Worm (Caenorhabditis elegans) whole organism, late embryonic: ENCODE measurements around the gene mrt-2.
"Not testable (repeated sequence)": the region's sequence is repeated elsewhere in the genome, so short reads cannot be mapped to it uniquely, and the experiment has no call there.

Experiments used
- C38D4.7 ChIP-seq: fragments of 200-800 bp; sonication (Bioruptor generic); optimal IDR thresholded peaks from 2 replicates; lab custom pipeline; 2018; ENCODE audit warnings: mild to moderate bottlenecking, missing genetic modification characterization, moderate library complexity, missing compliant biosample characterization
- F13H6.1 ChIP-seq: sonication (generic microtip); optimal IDR thresholded peaks from 2 replicates; lab custom pipeline; 2016; ENCODE audit warnings: missing genetic modification characterization, missing compliant biosample characterization
- K02D7.2 ChIP-seq: sonication (generic microtip); optimal IDR thresholded peaks from 2 replicates; lab custom pipeline; 2017; ENCODE audit warnings: mild to moderate bottlenecking, missing genetic modification characterization, missing compliant biosample characterization
- T23F11.4 ChIP-seq: fragments of 200-800 bp; sonication (Bioruptor generic); optimal IDR thresholded peaks from 2 replicates; lab custom pipeline; 2018; ENCODE audit warnings: mild to moderate bottlenecking, missing genetic modification characterization, missing compliant biosample characterization
- ceh-14 ChIP-seq: sonication (generic microtip); optimal IDR thresholded peaks from 2 replicates; lab custom pipeline; 2016; ENCODE audit warnings: missing genotype, missing genetic modification characterization, missing compliant biosample characterization
- ceh-18 ChIP-seq: sonication (generic microtip); optimal IDR thresholded peaks from 2 replicates; lab custom pipeline; 2016; ENCODE audit warnings: missing genetic modification characterization, missing compliant biosample characterization
- ceh-19 ChIP-seq: fragments of 200-800 bp; sonication (Bioruptor generic); optimal IDR thresholded peaks from 2 replicates; lab custom pipeline; 2018; ENCODE audit warnings: mild to moderate bottlenecking, missing genetic modification characterization, missing compliant biosample characterization
- ceh-22 ChIP-seq: sonication (generic microtip); optimal IDR thresholded peaks from 2 replicates; lab custom pipeline; 2017; ENCODE audit warnings: missing biosample characterization, missing genetic modification characterization
- ceh-31 ChIP-seq: sonication (generic microtip); optimal IDR thresholded peaks from 2 replicates; lab custom pipeline; 2016; ENCODE audit warnings: missing genetic modification characterization, missing compliant biosample characterization
- ceh-45 ChIP-seq: fragments of 200-800 bp; sonication (Bioruptor generic); IDR thresholded peaks from 2 replicates; pipeline ENCODE4 v1.3.6; 2022; ENCODE audit warnings: missing genetic modification reagents, missing genetic modification characterization, missing compliant biosample characterization
- ceh-48 ChIP-seq: sonication (generic microtip); optimal IDR thresholded peaks from 2 replicates; lab custom pipeline; 2016; ENCODE audit warnings: missing genetic modification characterization, inconsistent platforms, missing compliant biosample characterization
- ceh-6 ChIP-seq: fragments of 200-800 bp; sonication (Bioruptor generic); optimal IDR thresholded peaks from 2 replicates; lab custom pipeline; 2018; ENCODE audit warnings: mild to moderate bottlenecking, missing genetic modification characterization, missing compliant biosample characterization
- che-1 ChIP-seq: sonication (generic microtip); optimal IDR thresholded peaks from 2 replicates; lab custom pipeline; 2016; ENCODE audit warnings: mild to moderate bottlenecking, missing genetic modification characterization, missing compliant biosample characterization
- dmd-4 ChIP-seq: sonication (generic microtip); optimal IDR thresholded peaks from 2 replicates; lab custom pipeline; 2016; ENCODE audit warnings: borderline replicate concordance, missing genetic modification characterization, missing compliant biosample characterization
- dve-1 ChIP-seq: sonication (generic microtip); optimal IDR thresholded peaks from 2 replicates; lab custom pipeline; 2017; ENCODE audit warnings: antibody characterized with exemption, mild to moderate bottlenecking, missing genetic modification characterization, missing compliant biosample characterization
- elt-2 ChIP-seq: sonication (generic microtip); optimal IDR thresholded peaks from 2 replicates; lab custom pipeline; 2016; ENCODE audit warnings: missing genetic modification reagents, missing genetic modification characterization, missing compliant biosample characterization
- elt-4 ChIP-seq: sonication (generic microtip); optimal IDR thresholded peaks from 2 replicates; lab custom pipeline; 2016; ENCODE audit warnings: missing genetic modification characterization, missing compliant biosample characterization
- eyg-1 ChIP-seq: sonication (generic microtip); optimal IDR thresholded peaks from 2 replicates; lab custom pipeline; 2016; ENCODE audit warnings: missing genotype, missing genetic modification characterization, missing compliant biosample characterization
- fax-1 ChIP-seq: sonication (generic microtip); optimal IDR thresholded peaks from 2 replicates; lab custom pipeline; 2016; ENCODE audit warnings: missing genotype, missing genetic modification characterization, missing compliant biosample characterization
- fkh-10 ChIP-seq: fragments of 150-350 bp; optimal IDR thresholded peaks from 2 replicates; lab custom pipeline; 2014; ENCODE audit warnings: missing biosample characterization, missing genetic modification reagents, missing genetic modification characterization
- fkh-6 ChIP-seq: sonication (generic microtip); optimal IDR thresholded peaks from 2 replicates; lab custom pipeline; 2016; ENCODE audit warnings: missing genetic modification characterization, missing compliant biosample characterization
- gmeb-2 ChIP-seq: sonication (generic microtip); optimal IDR thresholded peaks from 2 replicates; lab custom pipeline; 2016; ENCODE audit warnings: missing genetic modification characterization, inconsistent platforms, missing compliant biosample characterization
- hlh-13 ChIP-seq: fragments of 200-800 bp; sonication (Bioruptor generic); optimal IDR thresholded peaks from 2 replicates; lab custom pipeline; 2018; ENCODE audit warnings: mild to moderate bottlenecking, missing genetic modification characterization, missing compliant biosample characterization
- hlh-15 ChIP-seq: sonication (generic microtip); optimal IDR thresholded peaks from 2 replicates; lab custom pipeline; 2016; ENCODE audit warnings: missing genetic modification characterization, missing compliant biosample characterization
- hlh-30 ChIP-seq: sonication (generic microtip); optimal IDR thresholded peaks from 2 replicates; lab custom pipeline; 2017; ENCODE audit warnings: antibody characterized with exemption, missing genetic modification characterization, missing compliant biosample characterization; ENCODE audit not compliant: insufficient read depth
- hlh-6 ChIP-seq: sonication (generic microtip); optimal IDR thresholded peaks from 2 replicates; lab custom pipeline; 2016; ENCODE audit warnings: missing genotype, missing genetic modification characterization, missing compliant biosample characterization
- hlh-8 ChIP-seq: sonication (generic microtip); optimal IDR thresholded peaks from 2 replicates; lab custom pipeline; 2016; ENCODE audit warnings: missing genotype, missing genetic modification characterization, missing compliant biosample characterization
- lim-6 ChIP-seq: sonication (generic microtip); optimal IDR thresholded peaks from 2 replicates; lab custom pipeline; 2016; ENCODE audit warnings: missing genetic modification characterization, missing compliant biosample characterization
- madf-2 ChIP-seq: sonication (generic microtip); optimal IDR thresholded peaks from 2 replicates; lab custom pipeline; 2017; ENCODE audit warnings: missing genetic modification characterization, missing compliant biosample characterization
- nhr-11 ChIP-seq: fragments of 150-350 bp; optimal IDR thresholded peaks from 2 replicates; lab custom pipeline; 2014; ENCODE audit warnings: missing biosample characterization, missing genetic modification characterization
- nhr-232 ChIP-seq: sonication (generic microtip); optimal IDR thresholded peaks from 2 replicates; lab custom pipeline; 2016; ENCODE audit warnings: missing genetic modification characterization, missing compliant biosample characterization
- npax-4 ChIP-seq: sonication (generic microtip); optimal IDR thresholded peaks from 2 replicates; lab custom pipeline; 2016; ENCODE audit warnings: missing genetic modification characterization, missing compliant biosample characterization
- odd-2 ChIP-seq: sonication (generic microtip); optimal IDR thresholded peaks from 2 replicates; lab custom pipeline; 2017; ENCODE audit warnings: antibody characterized with exemption, mild to moderate bottlenecking, missing genetic modification characterization, missing compliant biosample characterization
- pax-1 ChIP-seq: fragments of 150-350 bp; optimal IDR thresholded peaks from 2 replicates; lab custom pipeline; 2014; ENCODE audit warnings: missing biosample characterization, missing genetic modification characterization
- pha-2 ChIP-seq: sonication (generic microtip); optimal IDR thresholded peaks from 2 replicates; lab custom pipeline; 2017; ENCODE audit warnings: mild to moderate bottlenecking, missing genetic modification characterization, missing compliant biosample characterization
- pqm-1 ChIP-seq: sonication (generic microtip); optimal IDR thresholded peaks from 2 replicates; lab custom pipeline; 2016; ENCODE audit warnings: missing genetic modification characterization, missing compliant biosample characterization
- pros-1 ChIP-seq: fragments of 150-350 bp; optimal IDR thresholded peaks from 2 replicates; lab custom pipeline; 2014; ENCODE audit warnings: missing biosample characterization, missing genetic modification reagents, missing genetic modification characterization
- ref-2 ChIP-seq: sonication (generic microtip); optimal IDR thresholded peaks from 2 replicates; lab custom pipeline; 2016; ENCODE audit warnings: missing genetic modification characterization, missing compliant biosample characterization
- sdc-2 ChIP-seq: sonication (generic microtip); optimal IDR thresholded peaks from 2 replicates; lab custom pipeline; 2016; ENCODE audit warnings: missing genotype, missing genetic modification characterization, missing compliant biosample characterization
- sox-2 ChIP-seq: fragments of 200-800 bp; sonication (Bioruptor generic); IDR thresholded peaks from 2 replicates; pipeline ENCODE4 v1.3.6; 2022; ENCODE audit warnings: missing genetic modification reagents, missing genetic modification characterization, missing compliant biosample characterization
- tbx-7 ChIP-seq: sonication (generic microtip); optimal IDR thresholded peaks from 2 replicates; lab custom pipeline; 2016; ENCODE audit warnings: missing genotype, missing genetic modification characterization, missing compliant biosample characterization
- unc-3 ChIP-seq, 2 experiments: fragments of 200-800 bp in 1 of 2; sonication (Bioruptor generic) in 1 of 2; sonication (generic microtip) in 1 of 2; conservative IDR thresholded peaks in 1 of 2; optimal IDR thresholded peaks in 1 of 2; 2 replicates each; pipeline versions ENCODE4 v1.3.6 to Lab custom; 2016 to 2022; ENCODE audit warnings: missing compliant biosample characterization in 2 of 2, missing genetic modification characterization in 2 of 2, missing genetic modification reagents in 1 of 2
- unc-42 ChIP-seq: sonication (generic microtip); optimal IDR thresholded peaks from 2 replicates; lab custom pipeline; 2016; ENCODE audit warnings: missing genotype, missing genetic modification characterization, missing compliant biosample characterization
- ztf-16 ChIP-seq: sonication (generic microtip); optimal IDR thresholded peaks from 2 replicates; lab custom pipeline; 2017; ENCODE audit warnings: missing genetic modification characterization, missing compliant biosample characterization

The mrt-2 gene

DNA sequence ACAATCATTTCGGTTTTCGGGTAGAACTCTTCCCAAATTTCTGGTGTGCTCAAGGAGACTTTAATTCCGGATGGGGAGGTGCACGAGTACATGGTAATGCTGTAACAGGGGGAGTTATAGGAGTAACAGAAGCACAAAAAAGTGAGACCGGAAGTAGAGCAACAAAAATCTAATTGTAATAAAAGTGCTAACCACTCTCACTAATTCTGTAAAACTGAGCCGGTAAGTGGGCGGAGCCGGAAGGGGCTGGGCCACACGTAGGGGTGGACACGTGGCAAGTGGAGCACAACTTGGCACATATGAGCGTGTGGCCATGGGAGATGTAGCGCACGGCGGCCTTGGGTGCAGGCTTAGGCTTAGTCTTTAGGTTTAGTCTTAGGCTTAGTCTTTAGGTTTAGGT, 39.4 kb downstream of the mrt-2 start, which contains the start of gene tbx-38:
TSS of gene tbx-38 (minus strand) at position 101 of the 400 bp plus-strand sequence.
- TF ChIP-seq eyg-1 (tag; lab: Kevin White, UChicago) (no peak), hlh-15 (tag; lab: Kevin White, UChicago) (no peak), elt-2 (tag; lab: Kevin White, UChicago) (no peak), elt-4 (no peak), pax-1 (tag; lab: Kevin White, UChicago) (no peak), sdc-2 (tag; lab: Kevin White, UChicago) (no peak), unc-42 (no peak), nhr-232 (no peak), hlh-6 (tag; lab: Kevin White, UChicago) (no peak)

DNA sequence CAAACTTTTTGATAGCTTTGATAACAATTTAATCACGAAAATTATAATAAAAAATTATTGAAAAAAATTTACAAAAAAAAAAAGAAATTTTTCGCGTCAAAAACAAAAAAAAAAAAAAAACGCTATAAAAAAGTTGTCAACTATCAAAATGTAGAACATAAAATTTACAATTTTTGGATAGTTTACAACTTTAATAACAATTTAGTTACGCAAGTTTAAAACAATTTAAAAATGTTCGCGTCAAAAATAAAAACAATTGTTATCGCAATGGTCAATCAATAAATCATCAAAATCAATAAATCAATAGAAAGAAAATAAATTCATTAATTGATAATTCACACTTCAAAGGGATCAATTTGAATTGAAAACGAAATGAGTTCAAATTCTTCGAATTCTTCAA, 40.8 kb downstream of the mrt-2 start, which contains the start of gene C24H11.1:
TSS of gene C24H11.1 (plus strand) at position 301 of the 400 bp plus-strand sequence.
- TF ChIP-seq sox-2 (GFP tag; lab: Robert Waterston, UW); ceh-22 (tag; lab: Kevin White, UChicago); dmd-4 (tag; lab: Kevin White, UChicago): not testable (repeated sequence)

DNA sequence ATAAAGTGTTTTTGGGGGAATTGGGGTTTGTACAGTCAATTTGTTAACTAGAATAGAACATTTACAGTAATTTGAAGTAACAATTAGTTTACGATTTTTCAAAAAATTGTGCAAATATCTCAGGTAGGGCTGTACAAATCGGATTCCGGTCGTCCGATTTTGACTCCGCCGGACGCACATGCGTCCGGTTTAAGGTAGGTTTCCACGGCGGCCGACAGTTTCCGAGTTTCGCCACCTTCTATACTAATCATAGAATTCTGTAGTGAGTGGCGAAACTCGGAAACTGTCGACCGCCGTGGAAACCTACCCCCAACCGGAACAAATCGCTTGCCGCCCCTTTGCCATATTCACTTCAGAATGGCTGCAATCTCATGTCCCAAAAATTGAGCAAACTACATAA, 42.9 kb downstream of the mrt-2 start:
- TF ChIP-seq eyg-1 (tag; lab: Kevin White, UChicago) = no peak
- no peak for TF ChIP-seq hlh-6 (tag; lab: Kevin White, UChicago)
- no peak for TF ChIP-seq hlh-30 (tag; lab: Kevin White, UChicago)
- no peak for TF ChIP-seq fkh-6 (tag; lab: Kevin White, UChicago)
- TF ChIP-seq tbx-7 (tag; lab: Kevin White, UChicago) = no peak
- TF ChIP-seq hlh-8 = no peak
- no peak for TF ChIP-seq fkh-10 (GFP tag; lab: Kevin White, UChicago)
- no peak for TF ChIP-seq F13H6.1 (tag; lab: Kevin White, UChicago)
- no peak for TF ChIP-seq gmeb-2 (tag; lab: Kevin White, UChicago)
- TF ChIP-seq K02D7.2 (tag; lab: Kevin White, UChicago) = no peak
- no peak for TF ChIP-seq nhr-11 (tag; lab: Kevin White, UChicago)
- TF ChIP-seq ceh-31 (tag; lab: Kevin White, UChicago) = no peak
- no peak for TF ChIP-seq lim-6 (tag; lab: Kevin White, UChicago)
- TF ChIP-seq pros-1 (tag; lab: Kevin White, UChicago) = no peak
- TF ChIP-seq elt-4 = no peak
- no peak for TF ChIP-seq ceh-18 (tag; lab: Kevin White, UChicago)
- TF ChIP-seq odd-2 (tag; lab: Kevin White, UChicago) = no peak
- no peak for TF ChIP-seq ceh-45 (GFP tag; lab: Robert Waterston, UW)

DNA sequence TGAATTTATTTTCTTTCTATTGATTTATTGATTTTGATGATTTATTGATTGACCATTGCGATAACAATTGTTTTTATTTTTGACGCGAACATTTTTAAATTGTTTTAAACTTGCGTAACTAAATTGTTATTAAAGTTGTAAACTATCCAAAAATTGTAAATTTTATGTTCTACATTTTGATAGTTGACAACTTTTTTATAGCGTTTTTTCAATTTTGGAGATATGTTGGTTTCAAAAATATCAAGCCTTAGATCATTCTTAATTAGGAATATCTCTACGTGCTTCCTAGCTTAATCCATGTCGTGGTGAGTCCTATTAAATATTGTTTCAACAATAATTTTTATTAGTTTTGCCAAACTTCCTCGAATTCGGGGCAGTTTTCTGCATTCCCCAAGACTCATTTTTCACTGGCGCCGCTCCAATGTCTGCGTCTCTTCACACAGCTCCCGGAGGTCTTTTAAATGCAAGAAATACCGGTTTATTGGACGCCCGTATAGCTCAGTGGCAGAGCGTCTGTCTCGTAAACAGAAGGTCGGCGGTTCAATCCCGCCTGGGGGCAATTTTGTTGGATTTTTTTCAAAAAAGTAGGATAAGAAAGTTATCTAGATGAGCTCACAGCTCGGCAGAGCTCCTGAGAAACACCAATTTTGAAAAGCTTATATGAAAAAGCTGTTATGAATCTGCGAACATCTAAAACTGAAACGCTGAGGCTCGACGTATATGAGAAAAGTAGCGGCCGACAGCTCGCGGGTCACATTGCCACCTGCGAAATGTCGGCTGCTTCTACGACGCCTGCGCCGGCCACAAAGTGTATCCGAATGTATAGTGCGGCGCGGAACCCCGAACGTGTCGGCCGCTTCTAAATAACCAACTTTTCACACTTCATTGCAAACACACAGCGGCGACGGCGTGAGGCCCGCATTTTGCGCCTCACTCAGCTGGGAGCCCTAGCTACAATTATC, 46.0 kb downstream of the mrt-2 start, which contains the start of gene C24H11.2:
TSS of gene C24H11.2 (minus strand) at position 51 of the 962 bp plus-strand sequence.
- TF ChIP-seq ceh-6 (GFP tag; lab: Kevin White, UChicago) (peak; percentile 40), dve-1 (tag; lab: Kevin White, UChicago) (peak; percentile 25), fax-1 (peak; percentile 39), ceh-19 (GFP tag; lab: Kevin White, UChicago) (peak; percentile 63), hlh-6 (tag; lab: Kevin White, UChicago) (peak; percentile 34), T23F11.4 (GFP tag; lab: Kevin White, UChicago) (peak; percentile 23), npax-4 (peak; percentile 22), pha-2 (tag; lab: Kevin White, UChicago) (peak; percentile 44), madf-2 (tag; lab: Kevin White, UChicago) (peak; percentile 52), ref-2 (tag; lab: Kevin White, UChicago) (peak; percentile 4), hlh-13 (GFP tag; lab: Kevin White, UChicago) (peak; percentile 12), pqm-1 (tag; lab: Kevin White, UChicago) (peak; percentile 29), ceh-14 (peak; percentile 70), unc-3 (tag; optimal IDR thresholded peaks at IDR 0.05; lab: Kevin White, UChicago) (peak; percentile 11), hlh-8 (peak; percentile 5), ceh-48 (tag; lab: Kevin White, UChicago) (peak; percentile 38), ztf-16 (peak; percentile 42), che-1 (tag; lab: Kevin White, UChicago) (peak; percentile 48), C38D4.7 (GFP tag; lab: Kevin White, UChicago) (peak; percentile 43), dmd-4 (tag; lab: Kevin White, UChicago) (peak; percentile 33), nhr-232 (peak; percentile 16)
- not testable (repeated sequence) for TF ChIP-seq unc-3 (GFP tag; conservative IDR thresholded peaks at IDR 0.05; lab: Robert Waterston, UW)
